Fruit fly (Drosophila melanogaster) whole organism, embryonic: ENCODE results near the gene CG8419.

Experiments
- CG14441 ChIP-seq: fragments of 200-800 bp; sonication (Bioruptor generic); IDR thresholded peaks from 2 replicates; pipeline ENCODE4 v1.3.6; 2022; ENCODE audit warnings: missing biosample characterization, missing genetic modification characterization
- CG16813 ChIP-seq: fragments of 200-800 bp; sonication (Bioruptor generic); IDR thresholded peaks from 3 replicates; pipeline ENCODE4 v1.3.6; 2022; ENCODE audit warnings: missing biosample characterization, missing genetic modification characterization; ENCODE audit not compliant: partially characterized antibody
- Lim3 ChIP-seq: fragments of 200-800 bp; sonication (Bioruptor generic); IDR thresholded peaks from 2 replicates; pipeline ENCODE4 v1.3.6; 2022; ENCODE audit warnings: missing biosample characterization, missing genetic modification characterization
- Meics ChIP-seq: fragments of 200-800 bp; sonication (Bioruptor generic); optimal IDR thresholded peaks from 2 replicates; lab custom pipeline; 2017; ENCODE audit warnings: missing biosample characterization, mild to moderate bottlenecking, missing genetic modification characterization
- gcm ChIP-seq: fragments of 200-800 bp; sonication (Bioruptor generic); optimal IDR thresholded peaks from 2 replicates; lab custom pipeline; 2019; ENCODE audit warnings: missing biosample characterization, mild to moderate bottlenecking, missing genetic modification characterization, moderate library complexity

- TF ChIP-seq gcm (GFP tag; lab: Kevin White, UChicago) (no peak), CG16813 (no peak), CG14441 (GFP tag; lab: Robert Waterston, UW) (no peak), Meics (GFP tag; lab: Kevin White, UChicago) (no peak), Lim3 (GFP tag; lab: Robert Waterston, UW) (no peak)
Observed at dm6 chr2L:8157166-8157565, 48.8 kb upstream of the CG8419 start.
